Fruit fly (Drosophila melanogaster) whole organism, embryonic: ENCODE measurements around the gene Idh3g.

Source experiments
- Abd-B ChIP-seq: fragments of 200-800 bp; sonication (Bioruptor generic); optimal IDR thresholded peaks from 2 replicates; lab custom pipeline; 2018; ENCODE audit warnings: missing biosample characterization, mild to moderate bottlenecking, missing genetic modification characterization, moderate library complexity
- Atf6 ChIP-seq: fragments of 200-800 bp; sonication (Bioruptor generic); IDR thresholded peaks from 2 replicates; pipeline ENCODE4 v1.3.6; 2022; ENCODE audit warnings: missing biosample characterization, missing genetic modification characterization
- BEAF-32 ChIP-seq: fragments of 200-800 bp; sonication (Bioruptor generic); optimal IDR thresholded peaks from 3 replicates; lab custom pipeline; 2017; ENCODE audit warnings: missing biosample characterization, missing genetic modification characterization, mild to moderate bottlenecking, moderate library complexity, missing genetic modification reagents
- Bgb ChIP-seq: fragments of 200-800 bp; sonication (Bioruptor generic); IDR thresholded peaks from 2 replicates; pipeline ENCODE4 v1.3.6; 2022; ENCODE audit warnings: missing biosample characterization, missing genetic modification characterization; ENCODE audit not compliant: partially characterized antibody
- CG10274 ChIP-seq: fragments of 200-800 bp; sonication (Bioruptor generic); optimal IDR thresholded peaks from 3 replicates; lab custom pipeline; 2017; ENCODE audit warnings: missing biosample characterization, mild to moderate bottlenecking, missing genetic modification characterization
- CG10366 ChIP-seq: fragments of 200-800 bp; sonication (Bioruptor generic); IDR thresholded peaks from 2 replicates; pipeline ENCODE4 v1.3.6; 2022; ENCODE audit warnings: missing biosample characterization, missing genetic modification characterization
- CG10431 ChIP-seq: fragments of 200-800 bp; sonication (Bioruptor generic); optimal IDR thresholded peaks from 3 replicates; lab custom pipeline; 2018; ENCODE audit warnings: missing biosample characterization, mild to moderate bottlenecking, missing genetic modification characterization
- CG14014 ChIP-seq: fragments of 200-800 bp; sonication (Bioruptor generic); IDR thresholded peaks from 2 replicates; pipeline ENCODE4 v1.3.6; 2022; ENCODE audit warnings: missing biosample characterization, missing genetic modification characterization
- CG16815 ChIP-seq: fragments of 200-800 bp; sonication (Bioruptor generic); optimal IDR thresholded peaks from 3 replicates; lab custom pipeline; 2017; ENCODE audit warnings: missing biosample characterization, mild to moderate bottlenecking, missing genetic modification characterization
- CG2199 ChIP-seq: fragments of 200-800 bp; sonication (Bioruptor generic); IDR thresholded peaks from 3 replicates; pipeline ENCODE4 v1.3.6; 2022; ENCODE audit warnings: missing biosample characterization, missing genetic modification characterization
- CG42726 ChIP-seq: fragments of 200-800 bp; sonication (Bioruptor generic); IDR thresholded peaks from 2 replicates; pipeline ENCODE4 v1.3.6; 2022; ENCODE audit warnings: missing biosample characterization, missing genetic modification characterization; ENCODE audit not compliant: partially characterized antibody
- CG4820 ChIP-seq: fragments of 200-800 bp; sonication (Bioruptor generic); optimal IDR thresholded peaks from 3 replicates; lab custom pipeline; 2016; ENCODE audit warnings: missing biosample characterization, missing genetic modification characterization
- CG4854 ChIP-seq: fragments of 200-800 bp; sonication (Bioruptor generic); optimal IDR thresholded peaks from 2 replicates; lab custom pipeline; 2016; ENCODE audit warnings: missing biosample characterization, missing genetic modification characterization, inconsistent platforms
- CG6765 ChIP-seq: fragments of 200-800 bp; sonication (Bioruptor generic); optimal IDR thresholded peaks from 3 replicates; lab custom pipeline; 2017; ENCODE audit warnings: missing biosample characterization, mild to moderate bottlenecking, missing genetic modification characterization
- CG7928 ChIP-seq: fragments of 200-800 bp; sonication (Bioruptor generic); optimal IDR thresholded peaks from 2 replicates; lab custom pipeline; 2017; ENCODE audit warnings: missing biosample characterization, mild to moderate bottlenecking, missing genetic modification characterization
- Camta ChIP-seq: fragments of 200-800 bp; sonication (Bioruptor generic); optimal IDR thresholded peaks from 2 replicates; lab custom pipeline; 2016; ENCODE audit warnings: missing biosample characterization, missing genetic modification characterization
- Hmr ChIP-seq: fragments of 200-800 bp; sonication (Bioruptor generic); optimal IDR thresholded peaks from 3 replicates; lab custom pipeline; 2017; ENCODE audit warnings: mild to moderate bottlenecking, missing biosample characterization, missing genetic modification reagents, missing genetic modification characterization
- Hr51 ChIP-seq, 2 experiments: fragments of 200-800 bp; sonication (Bioruptor generic); optimal IDR thresholded peaks; 2 replicates in 1 of 2; 3 replicates in 1 of 2; lab custom pipeline; 2016 to 2018; ENCODE audit warnings: missing biosample characterization in 2 of 2, missing genetic modification characterization in 2 of 2, mild to moderate bottlenecking in 1 of 2, moderate library complexity in 1 of 2
- MESR4 ChIP-seq: fragments of 200-800 bp; sonication (Bioruptor generic); optimal IDR thresholded peaks from 2 replicates; lab custom pipeline; 2018; ENCODE audit warnings: missing biosample characterization, mild to moderate bottlenecking, missing genetic modification characterization, moderate library complexity
- MTF-1 ChIP-seq: fragments of 200-800 bp; sonication (Bioruptor generic); optimal IDR thresholded peaks from 2 replicates; lab custom pipeline; 2018; ENCODE audit warnings: missing biosample characterization, mild to moderate bottlenecking, missing genetic modification characterization, borderline replicate concordance
- Meics ChIP-seq: fragments of 200-800 bp; sonication (Bioruptor generic); optimal IDR thresholded peaks from 2 replicates; lab custom pipeline; 2017; ENCODE audit warnings: missing biosample characterization, mild to moderate bottlenecking, missing genetic modification characterization
- Mrtf ChIP-seq: fragments of 200-800 bp; sonication (Bioruptor generic); IDR thresholded peaks from 3 replicates; pipeline ENCODE4 v1.3.6; 2022; ENCODE audit warnings: missing biosample characterization, missing genetic modification characterization
- NK7.1 ChIP-seq: fragments of 200-800 bp; sonication (Bioruptor generic); optimal IDR thresholded peaks from 3 replicates; lab custom pipeline; 2016; ENCODE audit warnings: missing biosample characterization, missing genetic modification characterization
- Nf-YB ChIP-seq: fragments of 200-800 bp; sonication (Bioruptor generic); optimal IDR thresholded peaks from 3 replicates; lab custom pipeline; 2019; ENCODE audit warnings: missing biosample characterization, mild to moderate bottlenecking, missing genetic modification characterization, moderate library complexity
- Nf-YC ChIP-seq: fragments of 200-800 bp; optimal IDR thresholded peaks from 3 replicates; lab custom pipeline; 2019; ENCODE audit warnings: missing biosample characterization, mild to moderate bottlenecking, missing genetic modification characterization, moderate library complexity
- PHDP ChIP-seq: fragments of 200-800 bp; sonication (Bioruptor generic); optimal IDR thresholded peaks from 3 replicates; lab custom pipeline; 2018; ENCODE audit warnings: missing biosample characterization, mild to moderate bottlenecking, missing genetic modification characterization, moderate library complexity
- chif ChIP-seq, 2 experiments: fragments of 200-800 bp; sonication (Bioruptor generic); optimal IDR thresholded peaks; 3 replicates each; lab custom pipeline; 2016; ENCODE audit warnings: missing biosample characterization in 2 of 2, missing genetic modification characterization in 2 of 2
- da ChIP-seq: fragments of 200-800 bp; sonication (Bioruptor generic); optimal IDR thresholded peaks from 2 replicates; lab custom pipeline; 2016; ENCODE audit warnings: missing biosample characterization, missing genetic modification characterization
- dm ChIP-seq: fragments of 200-800 bp; sonication (Bioruptor generic); optimal IDR thresholded peaks from 3 replicates; lab custom pipeline; 2016; ENCODE audit warnings: missing biosample characterization, missing genetic modification characterization
- gem ChIP-seq: fragments of 200-800 bp; sonication (Bioruptor generic); optimal IDR thresholded peaks from 2 replicates; lab custom pipeline; 2019; ENCODE audit warnings: missing biosample characterization, mild to moderate bottlenecking, missing genetic modification characterization, moderate library complexity
- grn ChIP-seq: fragments of 200-800 bp; sonication (Bioruptor generic); optimal IDR thresholded peaks from 3 replicates; lab custom pipeline; 2017; ENCODE audit warnings: missing biosample characterization, missing genetic modification characterization
- gsb-n ChIP-seq: fragments of 200-800 bp; sonication (Bioruptor generic); optimal IDR thresholded peaks from 3 replicates; lab custom pipeline; 2018; ENCODE audit warnings: missing biosample characterization, mild to moderate bottlenecking, missing genetic modification characterization
- kni ChIP-seq: fragments of 200-800 bp; sonication (Bioruptor generic); optimal IDR thresholded peaks from 3 replicates; lab custom pipeline; 2017; ENCODE audit warnings: mild to moderate bottlenecking, missing biosample characterization, missing genetic modification reagents, missing genetic modification characterization
- maf-S ChIP-seq: fragments of 200-800 bp; sonication (Bioruptor generic); optimal IDR thresholded peaks from 2 replicates; lab custom pipeline; 2016; ENCODE audit warnings: missing biosample characterization, missing genetic modification characterization
- nau ChIP-seq: fragments of 200-800 bp; sonication (Bioruptor generic); optimal IDR thresholded peaks from 3 replicates; lab custom pipeline; 2017; ENCODE audit warnings: missing biosample characterization, mild to moderate bottlenecking, missing genetic modification characterization, missing genetic modification reagents
- nom ChIP-seq: fragments of 200-800 bp; sonication (Bioruptor generic); optimal IDR thresholded peaks from 2 replicates; lab custom pipeline; 2017; ENCODE audit warnings: missing biosample characterization, missing genetic modification characterization, mild to moderate bottlenecking, moderate library complexity, missing genetic modification reagents
- pita ChIP-seq: fragments of 200-800 bp; sonication (Bioruptor generic); optimal IDR thresholded peaks from 2 replicates; lab custom pipeline; 2017; ENCODE audit warnings: missing biosample characterization, mild to moderate bottlenecking, missing genetic modification characterization
- prd ChIP-seq, 3 experiments: fragments of >200 bp in 2 of 3; fragments of 200-800 bp in 1 of 3; sonication (Bioruptor generic) in 1 of 3; optimal IDR thresholded peaks in 2 of 3; IDR thresholded peaks in 1 of 3; 2 replicates in 2 of 3; 3 replicates in 1 of 3; pipeline versions ENCODE4 v1.3.6 to Lab custom; 2017 to 2022; ENCODE audit warnings: missing biosample characterization in 1 of 3, missing genetic modification characterization in 1 of 3
- row ChIP-seq: fragments of 200-800 bp; sonication (Bioruptor generic); IDR thresholded peaks from 3 replicates; pipeline ENCODE4 v1.3.6; 2022; ENCODE audit warnings: missing biosample characterization, missing genetic modification characterization
- sens ChIP-seq: fragments of 200-800 bp; sonication (Bioruptor generic); peaks from one replicate; lab custom pipeline; 2016; ENCODE audit warnings: missing biosample characterization, missing genetic modification characterization
- stwl ChIP-seq: fragments of 200-800 bp; sonication (Bioruptor generic); optimal IDR thresholded peaks from 3 replicates; lab custom pipeline; 2018; ENCODE audit warnings: missing biosample characterization, mild to moderate bottlenecking, missing genetic modification characterization, moderate library complexity
- tap ChIP-seq: fragments of 200-800 bp; optimal IDR thresholded peaks from 3 replicates; lab custom pipeline; 2019; ENCODE audit warnings: missing biosample characterization, mild to moderate bottlenecking, missing genetic modification characterization, moderate library complexity
- trem ChIP-seq: fragments of 200-800 bp; optimal IDR thresholded peaks from 3 replicates; lab custom pipeline; 2019; ENCODE audit warnings: missing biosample characterization, mild to moderate bottlenecking, missing genetic modification characterization, moderate library complexity
- ttk ChIP-seq: fragments of 200-800 bp; sonication (Bioruptor generic); IDR thresholded peaks from 2 replicates; pipeline ENCODE4 v2.1.2; 2022; ENCODE audit warnings: missing biosample characterization, missing genetic modification characterization
- unc-4 ChIP-seq: fragments of 200-800 bp; sonication (Bioruptor generic); IDR thresholded peaks from 2 replicates; pipeline ENCODE4 v1.3.6; 2022; ENCODE audit warnings: missing biosample characterization, missing genetic modification characterization; ENCODE audit not compliant: partially characterized antibody
- usp ChIP-seq: fragments of >200 bp; optimal IDR thresholded peaks from 2 replicates; lab custom pipeline; 2017; ENCODE audit warnings: missing biosample characterization, missing genetic modification characterization
- vvl ChIP-seq: fragments of 200-800 bp; sonication (Bioruptor generic); IDR thresholded peaks from 2 replicates; pipeline ENCODE4 v1.3.6; 2022; ENCODE audit warnings: missing biosample characterization, missing genetic modification characterization
- z ChIP-seq: fragments of 200-800 bp; sonication (Bioruptor generic); IDR thresholded peaks from 3 replicates; pipeline ENCODE4 v1.3.6; 2022; ENCODE audit warnings: missing biosample characterization, missing genetic modification characterization
- zfh2 ChIP-seq: fragments of 200-800 bp; sonication (Bioruptor generic); optimal IDR thresholded peaks from 2 replicates; lab custom pipeline; 2016; ENCODE audit warnings: missing biosample characterization, missing genetic modification characterization

Idh3g gene

DNA sequence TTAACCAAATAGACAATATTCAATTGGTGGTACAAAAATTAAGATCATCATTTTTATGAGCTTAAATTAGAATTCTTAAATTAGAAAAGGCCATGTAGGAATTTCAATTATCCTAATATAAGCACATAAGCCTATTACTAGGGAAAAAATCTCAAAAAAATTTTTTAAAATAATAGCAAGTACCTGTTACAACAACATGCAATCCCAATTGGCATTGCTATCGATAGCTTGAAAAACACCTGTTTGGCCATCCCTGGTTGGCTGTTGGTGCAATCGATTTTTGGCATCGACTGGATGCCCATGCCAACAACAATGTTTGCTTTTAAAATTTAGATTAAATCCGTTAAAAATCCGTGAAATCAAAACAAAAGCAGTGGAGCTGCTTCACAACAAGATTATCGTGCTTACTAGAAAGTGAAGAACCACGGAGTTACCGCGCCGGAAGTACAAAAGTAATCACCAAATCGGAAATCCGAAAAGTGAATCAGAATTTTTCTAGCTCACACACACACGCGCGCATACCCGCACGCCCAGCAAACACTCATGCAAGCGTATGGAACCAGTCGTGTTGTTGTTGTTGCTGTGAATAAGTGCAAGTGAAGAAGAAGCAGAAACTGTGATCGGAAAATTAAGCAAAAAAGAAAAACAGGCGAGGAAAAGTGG lies 19.0 kb upstream of the Idh3g start, which contains the start of gene RASSF8 (continued):
- TF ChIP-seq Abd-B (GFP tag; lab: Kevin White, UChicago) (no peak), CG4854 (peak; percentile 2), gem (tag; lab: Kevin White, UChicago) (peak; percentile 31), da (GFP tag; lab: Kevin White, UChicago) (no peak), CG16815 (GFP tag; lab: Kevin White, UChicago) (no peak), Camta (GFP tag; lab: Kevin White, UChicago) (no peak), CG6765 (GFP tag; lab: Kevin White, UChicago) (no peak), Hmr (GFP tag; lab: Kevin White, UChicago) (no peak), grn (GFP tag; lab: Kevin White, UChicago) (no peak), z (no peak), CG10274 (no peak), PHDP (tag; lab: Kevin White, UChicago) (peak; percentile 12), MTF-1 (GFP tag; lab: Kevin White, UChicago) (no peak), usp (GFP tag; lab: Kevin White, UChicago) (no peak), pita (GFP tag; lab: Kevin White, UChicago) (no peak), Mrtf (GFP tag; lab: Robert Waterston, UW) (no peak), CG2199 (GFP tag; lab: Robert Waterston, UW) (no peak), MESR4 (peak; percentile 88), Hr51 (GFP tag; optimal IDR thresholded peaks at IDR 0.05; lab: Kevin White, UChicago) (no peak), NK7.1 (GFP tag; lab: Kevin White, UChicago) (no peak), ttk (GFP tag; lab: Robert Waterston, UW) (no peak), tap (tag; lab: Kevin White, UChicago) (no peak), kni (GFP tag; lab: Kevin White, UChicago) (peak; percentile 66), Bgb (peak; percentile 78), Nf-YC (tag; lab: Kevin White, UChicago) (peak; percentile 38), BEAF-32 (peak; percentile 77), gsb-n (no peak), CG10431 (GFP tag; lab: Kevin White, UChicago) (no peak), Meics (GFP tag; lab: Kevin White, UChicago) (no peak), Nf-YB (GFP tag; lab: Kevin White, UChicago) (no peak), nom (GFP tag; lab: Kevin White, UChicago) (no peak), trem (tag; lab: Kevin White, UChicago) (peak; percentile 15)

DNA sequence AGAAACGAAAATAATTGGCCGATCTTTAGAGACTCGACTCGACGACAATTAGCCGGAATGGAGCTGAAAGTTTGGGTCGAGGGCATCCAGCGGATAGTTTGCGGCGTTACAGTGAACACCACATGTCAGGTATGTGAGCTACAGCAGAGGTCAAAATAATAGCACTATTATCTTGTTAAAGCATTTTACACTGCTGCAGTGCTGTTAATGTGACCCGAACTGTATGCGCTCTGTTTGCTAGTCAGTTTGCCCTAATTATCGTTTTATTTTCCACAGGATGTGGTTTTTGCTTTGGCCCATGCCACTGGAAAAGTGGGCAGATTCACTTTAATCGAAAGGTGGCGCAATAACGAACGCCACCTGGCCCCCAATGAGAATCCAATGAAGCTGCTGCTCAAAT lies 18.3 kb upstream of the Idh3g start:
- TF ChIP-seq CG42726 (GFP tag; lab: Robert Waterston, UW) (no peak), chif (GFP tag; optimal IDR thresholded peaks at IDR 0.05; lab: Kevin White, UChicago) (peak in 1 of 2 experiments; percentile 9), Mrtf (GFP tag; lab: Robert Waterston, UW) (no peak), nom (GFP tag; lab: Kevin White, UChicago) (no peak), dm (GFP tag; lab: Kevin White, UChicago) (no peak), Meics (GFP tag; lab: Kevin White, UChicago) (no peak), nau (GFP tag; lab: Kevin White, UChicago) (no peak), CG4820 (GFP tag; lab: Kevin White, UChicago) (no peak), zfh2 (no peak), CG7928 (GFP tag; lab: Kevin White, UChicago) (no peak), unc-4 (GFP tag; lab: Robert Waterston, UW) (no peak), prd (optimal IDR thresholded peaks at IDR 0.05; lab: Kevin White, UChicago) (no peak), prd (GFP tag; IDR thresholded peaks at IDR 0.05; lab: Robert Waterston, UW) (peak; percentile 26; the same call in 1 of the 3 replicates), maf-S (GFP tag; lab: Kevin White, UChicago) (no peak), stwl (no peak), sens (GFP tag; lab: Kevin White, UChicago) (peak; percentile 68), vvl (GFP tag; lab: Robert Waterston, UW) (0 out of 2 replicates have a peak, but pooled peaks have one; percentile 23), CG14014 (GFP tag; lab: Robert Waterston, UW) (peak; percentile 7; the same call in 1 of the 2 replicates), Atf6 (GFP tag; lab: Robert Waterston, UW) (no peak), row (GFP tag; lab: Robert Waterston, UW) (0 out of 3 replicates have a peak, but pooled peaks have one; percentile 11), CG10366 (GFP tag; lab: Robert Waterston, UW) (no peak)
